Fruit fly (Drosophila melanogaster) whole organism, embryonic: ENCODE results near the gene CG13403.

ENCODE experiments used
- Awh ChIP-seq: fragments of 200-800 bp; sonication (Bioruptor generic); IDR thresholded peaks from 2 replicates; pipeline ENCODE4, ENCODE4 v1.3.6; 2022; ENCODE audit warnings: missing biosample characterization, missing genetic modification characterization
- BEAF-32 ChIP-seq: fragments of 200-800 bp; sonication (Bioruptor generic); optimal IDR thresholded peaks from 3 replicates; lab custom pipeline; 2017; ENCODE audit warnings: missing biosample characterization, missing genetic modification characterization, mild to moderate bottlenecking, moderate library complexity, missing genetic modification reagents
- CG10959 ChIP-seq: fragments of 200-800 bp; sonication (Bioruptor generic); IDR thresholded peaks from 2 replicates; pipeline ENCODE4 v1.3.6; 2022; ENCODE audit warnings: missing biosample characterization, missing genetic modification characterization
- CG11085 ChIP-seq: fragments of 200-800 bp; sonication (Bioruptor generic); IDR thresholded peaks from 2 replicates; pipeline ENCODE4 v1.3.6; 2022; ENCODE audit warnings: missing biosample characterization, missing genetic modification characterization
- CG12071 ChIP-seq: fragments of 200-800 bp; sonication (Bioruptor generic); optimal IDR thresholded peaks from 3 replicates; lab custom pipeline; 2018; ENCODE audit warnings: missing biosample characterization, mild to moderate bottlenecking, missing genetic modification characterization
- CG12299 ChIP-seq: fragments of 200-800 bp; sonication (Bioruptor generic); optimal IDR thresholded peaks from 2 replicates; lab custom pipeline; 2018; ENCODE audit warnings: missing biosample characterization, mild to moderate bottlenecking, missing genetic modification characterization
- CG16815 ChIP-seq: fragments of 200-800 bp; sonication (Bioruptor generic); optimal IDR thresholded peaks from 3 replicates; lab custom pipeline; 2017; ENCODE audit warnings: missing biosample characterization, mild to moderate bottlenecking, missing genetic modification characterization
- CG18599 ChIP-seq: fragments of 200-800 bp; sonication (Bioruptor generic); optimal IDR thresholded peaks from 3 replicates; lab custom pipeline; 2017; ENCODE audit warnings: missing biosample characterization, missing genetic modification characterization, mild to moderate bottlenecking, moderate library complexity, missing genetic modification reagents
- CG18764 ChIP-seq: fragments of 200-800 bp; sonication (Bioruptor generic); optimal IDR thresholded peaks from 3 replicates; lab custom pipeline; 2016; ENCODE audit warnings: missing biosample characterization, missing genetic modification characterization
- CG2678 ChIP-seq: fragments of 200-800 bp; sonication (Bioruptor generic); optimal IDR thresholded peaks from 3 replicates; lab custom pipeline; 2019; ENCODE audit warnings: missing biosample characterization, mild to moderate bottlenecking, missing genetic modification characterization, moderate library complexity
- CG31365 ChIP-seq: fragments of 200-800 bp; sonication (Bioruptor generic); optimal IDR thresholded peaks from 2 replicates; lab custom pipeline; 2018; ENCODE audit warnings: missing biosample characterization, mild to moderate bottlenecking, missing genetic modification characterization
- CG4282 ChIP-seq: fragments of 200-800 bp; sonication (Bioruptor generic); optimal IDR thresholded peaks from 2 replicates; lab custom pipeline; 2016; ENCODE audit warnings: missing biosample characterization, missing genetic modification characterization
- CG6272 ChIP-seq: fragments of 200-800 bp; sonication (Bioruptor generic); IDR thresholded peaks from 2 replicates; pipeline ENCODE4 v1.3.6; 2022; ENCODE audit warnings: missing biosample characterization, missing genetic modification characterization
- CG9609 ChIP-seq: fragments of 200-800 bp; sonication (Bioruptor generic); optimal IDR thresholded peaks from 3 replicates; lab custom pipeline; 2016; ENCODE audit warnings: missing biosample characterization, missing genetic modification characterization
- CG9876 ChIP-seq: fragments of 200-800 bp; sonication (Bioruptor generic); optimal IDR thresholded peaks from 2 replicates; lab custom pipeline; 2016; ENCODE audit warnings: missing biosample characterization, missing genetic modification characterization
- CkIIα-i1 ChIP-seq: fragments of 200-800 bp; sonication (Bioruptor generic); IDR thresholded peaks from 2 replicates; pipeline ENCODE4 v1.3.6; 2022; ENCODE audit warnings: missing biosample characterization, missing genetic modification characterization
- D ChIP-seq, 2 experiments: fragments of 200-800 bp in 1 of 2; fragments of >200 bp in 1 of 2; sonication (Bioruptor generic) in 1 of 2; optimal IDR thresholded peaks; 2 replicates in 1 of 2; 3 replicates in 1 of 2; lab custom pipeline; 2017; ENCODE audit warnings: mild to moderate bottlenecking in 1 of 2, missing biosample characterization in 1 of 2, missing genetic modification characterization in 1 of 2, missing genetic modification reagents in 1 of 2
- D19A ChIP-seq: fragments of 200-800 bp; optimal IDR thresholded peaks from 3 replicates; lab custom pipeline; 2019; ENCODE audit warnings: missing biosample characterization, mild to moderate bottlenecking, missing genetic modification characterization, moderate library complexity
- E2f1 ChIP-seq: fragments of 200-800 bp; sonication (Bioruptor generic); IDR thresholded peaks from 2 replicates; pipeline ENCODE4 v1.3.6; 2022; ENCODE audit warnings: missing biosample characterization, missing genetic modification characterization
- GATAe ChIP-seq: fragments of 200-800 bp; sonication (Bioruptor generic); conservative IDR thresholded peaks from 2 replicates; pipeline ENCODE4 v1.3.6; 2022; ENCODE audit warnings: missing biosample characterization, missing genetic modification characterization
- Gsc ChIP-seq: fragments of 200-800 bp; sonication (Bioruptor generic); IDR thresholded peaks from 2 replicates; pipeline ENCODE4 v1.3.6; 2022; ENCODE audit warnings: missing biosample characterization, missing genetic modification characterization
- Mad ChIP-seq: fragments of 200-800 bp; sonication (Bioruptor generic); optimal IDR thresholded peaks from 2 replicates; lab custom pipeline; 2016; ENCODE audit warnings: missing biosample characterization, missing genetic modification characterization
- Max ChIP-seq: fragments of 200-800 bp; sonication (Bioruptor generic); optimal IDR thresholded peaks from 2 replicates; lab custom pipeline; 2016; ENCODE audit warnings: missing biosample characterization, mild to moderate bottlenecking, missing genetic modification characterization
- Med ChIP-seq: fragments of 200-800 bp; sonication (Bioruptor generic); peaks from one replicate; lab custom pipeline; 2016; ENCODE audit warnings: missing biosample characterization, missing genetic modification characterization, mild to moderate bottlenecking, inconsistent platforms, moderate library complexity
- NK7.1 ChIP-seq: fragments of 200-800 bp; sonication (Bioruptor generic); optimal IDR thresholded peaks from 3 replicates; lab custom pipeline; 2016; ENCODE audit warnings: missing biosample characterization, missing genetic modification characterization
- Oli ChIP-seq: fragments of 200-800 bp; sonication (Bioruptor generic); optimal IDR thresholded peaks from 2 replicates; lab custom pipeline; 2018; ENCODE audit warnings: missing biosample characterization, mild to moderate bottlenecking, missing genetic modification characterization, moderate library complexity
- PHDP ChIP-seq: fragments of 200-800 bp; sonication (Bioruptor generic); optimal IDR thresholded peaks from 3 replicates; lab custom pipeline; 2018; ENCODE audit warnings: missing biosample characterization, mild to moderate bottlenecking, missing genetic modification characterization, moderate library complexity
- Sry-β ChIP-seq: fragments of 200-800 bp; sonication (Bioruptor generic); optimal IDR thresholded peaks from 2 replicates; lab custom pipeline; 2018; ENCODE audit warnings: missing biosample characterization, mild to moderate bottlenecking, missing genetic modification characterization, moderate library complexity
- Taf1 ChIP-seq: fragments of 200-800 bp; sonication (Bioruptor generic); IDR thresholded peaks from 2 replicates; pipeline ENCODE4 v1.3.6; 2022; ENCODE audit warnings: missing biosample characterization, missing genetic modification characterization
- Tbp ChIP-seq: fragments of >200 bp; optimal IDR thresholded peaks from 2 replicates; lab custom pipeline; 2018; ENCODE audit warnings: missing biosample characterization, missing genetic modification characterization
- az2 ChIP-seq: fragments of 200-800 bp; sonication (Bioruptor generic); optimal IDR thresholded peaks from 3 replicates; lab custom pipeline; 2016; ENCODE audit warnings: missing biosample characterization, missing genetic modification characterization
- bab2 ChIP-seq: fragments of 200-800 bp; sonication (Bioruptor generic); optimal IDR thresholded peaks from 2 replicates; lab custom pipeline; 2016; ENCODE audit warnings: missing biosample characterization, missing genetic modification characterization
- cato ChIP-seq: fragments of 200-800 bp; sonication (Bioruptor generic); optimal IDR thresholded peaks from 2 replicates; lab custom pipeline; 2016; ENCODE audit warnings: missing biosample characterization, missing genetic modification characterization, borderline replicate concordance
- chinmo ChIP-seq: fragments of 200-800 bp; sonication (Bioruptor generic); IDR thresholded peaks from 4 replicates; pipeline ENCODE4 v1.3.6; 2022; ENCODE audit warnings: missing biosample characterization, missing genetic modification characterization; ENCODE audit not compliant: partially characterized antibody
- dm ChIP-seq: fragments of 200-800 bp; sonication (Bioruptor generic); optimal IDR thresholded peaks from 3 replicates; lab custom pipeline; 2016; ENCODE audit warnings: missing biosample characterization, missing genetic modification characterization
- dmrt11E ChIP-seq: fragments of 200-800 bp; sonication (Bioruptor generic); optimal IDR thresholded peaks from 3 replicates; lab custom pipeline; 2018; ENCODE audit warnings: missing biosample characterization, mild to moderate bottlenecking, missing genetic modification characterization, moderate library complexity
- hbn ChIP-seq: fragments of 200-800 bp; sonication (Bioruptor generic); IDR thresholded peaks from 2 replicates; pipeline ENCODE4 v1.3.6; 2022; ENCODE audit warnings: missing biosample characterization, missing genetic modification characterization; ENCODE audit not compliant: partially characterized antibody
- klu ChIP-seq: fragments of 200-800 bp; sonication (Bioruptor generic); IDR thresholded peaks from 2 replicates; pipeline ENCODE4 v1.3.6; 2022; ENCODE audit warnings: missing biosample characterization, missing genetic modification characterization
- luna ChIP-seq: fragments of 200-800 bp; sonication (Bioruptor generic); optimal IDR thresholded peaks from 2 replicates; lab custom pipeline; 2016; ENCODE audit warnings: missing biosample characterization, missing genetic modification characterization
- mam ChIP-seq: fragments of 200-800 bp; sonication (Bioruptor generic); optimal IDR thresholded peaks from 3 replicates; lab custom pipeline; 2016; ENCODE audit warnings: missing biosample characterization, missing genetic modification characterization
- nau ChIP-seq: fragments of 200-800 bp; sonication (Bioruptor generic); optimal IDR thresholded peaks from 3 replicates; lab custom pipeline; 2017; ENCODE audit warnings: missing biosample characterization, mild to moderate bottlenecking, missing genetic modification characterization, missing genetic modification reagents
- nmo ChIP-seq: fragments of 200-800 bp; sonication (Bioruptor generic); optimal IDR thresholded peaks from 2 replicates; lab custom pipeline; 2018; ENCODE audit warnings: missing biosample characterization, mild to moderate bottlenecking, missing genetic modification characterization, moderate library complexity
- run ChIP-seq: fragments of 200-800 bp; sonication (Bioruptor generic); optimal IDR thresholded peaks from 3 replicates; lab custom pipeline; 2018; ENCODE audit warnings: missing biosample characterization, mild to moderate bottlenecking, missing genetic modification characterization
- sc ChIP-seq, 3 experiments: fragments of >200 bp in 2 of 3; fragments of 200-800 bp in 1 of 3; sonication (Bioruptor generic) in 1 of 3; optimal IDR thresholded peaks; 2 replicates in 2 of 3; 3 replicates in 1 of 3; lab custom pipeline; 2017; ENCODE audit warnings: mild to moderate bottlenecking in 1 of 3, missing biosample characterization in 1 of 3, missing genetic modification characterization in 1 of 3, missing genetic modification reagents in 1 of 3
- schlank ChIP-seq: fragments of 200-800 bp; sonication (Bioruptor generic); optimal IDR thresholded peaks from 2 replicates; lab custom pipeline; 2018; ENCODE audit warnings: missing biosample characterization, mild to moderate bottlenecking, missing genetic modification characterization
- sens ChIP-seq: fragments of 200-800 bp; sonication (Bioruptor generic); peaks from one replicate; lab custom pipeline; 2016; ENCODE audit warnings: missing biosample characterization, missing genetic modification characterization
- sna ChIP-seq: fragments of 200-800 bp; sonication (Bioruptor generic); IDR thresholded peaks from 2 replicates; pipeline ENCODE4 v1.3.6; 2022; ENCODE audit warnings: missing biosample characterization, missing genetic modification characterization; ENCODE audit not compliant: partially characterized antibody
- z ChIP-seq: fragments of 200-800 bp; sonication (Bioruptor generic); IDR thresholded peaks from 3 replicates; pipeline ENCODE4 v1.3.6; 2022; ENCODE audit warnings: missing biosample characterization, missing genetic modification characterization
- zf30C ChIP-seq: fragments of 200-800 bp; sonication (Bioruptor generic); optimal IDR thresholded peaks from 3 replicates; lab custom pipeline; 2018; ENCODE audit warnings: missing biosample characterization, mild to moderate bottlenecking, missing genetic modification characterization

CG13403 gene

DNA sequence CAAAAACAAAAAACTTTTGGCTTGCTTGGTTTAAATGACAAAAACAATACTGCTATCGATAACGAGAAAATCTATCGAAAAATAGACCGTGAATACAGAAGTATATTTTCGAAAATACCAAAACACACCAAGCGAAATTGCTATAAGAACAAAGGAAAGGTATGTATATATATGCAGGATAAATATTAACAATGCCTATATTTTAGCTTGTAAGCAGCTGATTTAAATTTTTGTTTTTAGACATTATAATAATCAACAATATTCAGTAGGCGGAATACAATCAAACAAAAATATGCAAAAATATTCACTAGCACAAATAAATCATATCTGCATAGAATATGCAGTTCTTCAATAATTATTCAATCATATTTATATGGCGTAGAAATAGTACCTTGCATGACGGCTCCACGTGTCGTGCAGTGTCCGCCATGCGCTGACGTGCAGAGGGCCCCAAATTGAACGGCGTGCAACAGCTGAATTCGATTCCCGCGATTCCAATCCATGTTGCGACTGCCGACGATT lies 46.1 kb upstream of the CG13403 start, which contains the start of the genes Fbxl4 and Dus2 (continued):
- peak; percentile 74 for TF ChIP-seq zf30C (GFP tag; lab: Kevin White, UChicago)
- TF ChIP-seq Taf1 (GFP tag; lab: Robert Waterston, UW), result peak; percentile 74; the same call in 1 of the 2 replicates
- TF ChIP-seq CG4282 (GFP tag; lab: Kevin White, UChicago), result peak; percentile 67
- no peak for TF ChIP-seq sna (GFP tag; lab: Robert Waterston, UW)
- TF ChIP-seq Sry-β (GFP tag; lab: Kevin White, UChicago), result peak; percentile 42
- TF ChIP-seq mam, result peak; percentile 92
- peak; percentile 94 for TF ChIP-seq CG10959 (GFP tag; lab: Robert Waterston, UW)
- peak; percentile 70 for TF ChIP-seq luna (GFP tag; lab: Kevin White, UChicago)
- TF ChIP-seq run (tag; lab: Kevin White, UChicago), result peak; percentile 44
- TF ChIP-seq CG18599 (GFP tag; lab: Kevin White, UChicago), result peak; percentile 91
- TF ChIP-seq E2f1, result peak; percentile 91
- TF ChIP-seq cato (GFP tag; lab: Kevin White, UChicago), result peak; percentile 88
- peak; percentile 91 for TF ChIP-seq CG9876
- TF ChIP-seq CG16815 (GFP tag; lab: Kevin White, UChicago), result peak; percentile 94
- peak; percentile 64 for TF ChIP-seq BEAF-32 (GFP tag; lab: Kevin White, UChicago)
- TF ChIP-seq z, result no peak
- TF ChIP-seq schlank (tag; lab: Kevin White, UChicago), result peak; percentile 70
- peak; percentile 87 for TF ChIP-seq klu
- peak; percentile 92 for TF ChIP-seq Max (GFP tag; lab: Kevin White, UChicago)
- peak; percentile 80 for TF ChIP-seq Gsc (GFP tag; lab: Robert Waterston, UW)
- peak; percentile 77 for TF ChIP-seq CG12071
- TF ChIP-seq bab2, result peak; percentile 94
- TF ChIP-seq nmo (GFP tag; lab: Kevin White, UChicago), result peak; percentile 95
- peak; percentile 91 for TF ChIP-seq CG11085
- TF ChIP-seq D (optimal IDR thresholded peaks at IDR 0.05; lab: Kevin White, UChicago), result no peak
- TF ChIP-seq D (GFP tag; optimal IDR thresholded peaks at IDR 0.05; lab: Kevin White, UChicago), result peak; percentile 87
- TF ChIP-seq CG18764 (GFP tag; lab: Kevin White, UChicago), result peak; percentile 97
- peak; percentile 93 for TF ChIP-seq CG9609 (GFP tag; lab: Kevin White, UChicago)
- peak; percentile 47 for TF ChIP-seq CG31365 (tag; lab: Kevin White, UChicago)
- peak; percentile 83 for TF ChIP-seq Awh (GFP tag; lab: Robert Waterston, UW)
- TF ChIP-seq nau (GFP tag; lab: Kevin White, UChicago), result no peak
- TF ChIP-seq dm (GFP tag; lab: Kevin White, UChicago), result peak; percentile 83
- no peak for TF ChIP-seq hbn
- peak; percentile 90 for TF ChIP-seq Mad (GFP tag; lab: Kevin White, UChicago)
- peak; percentile 83 for TF ChIP-seq NK7.1
- TF ChIP-seq chinmo (GFP tag; lab: Robert Waterston, UW), result no peak
- peak; percentile 99 for TF ChIP-seq Med (GFP tag; lab: Kevin White, UChicago)
- TF ChIP-seq az2 (GFP tag; lab: Kevin White, UChicago), result peak; percentile 95
- TF ChIP-seq sc (optimal IDR thresholded peaks at IDR 0.05; lab: Kevin White, UChicago), result no peak
- TF ChIP-seq sc (GFP tag; optimal IDR thresholded peaks at IDR 0.05; lab: Kevin White, UChicago), result peak; percentile 86
- peak; percentile 70 for TF ChIP-seq CkIIα-i1
- TF ChIP-seq PHDP (tag; lab: Kevin White, UChicago), result peak; percentile 91
- peak; percentile 89 for TF ChIP-seq Oli (tag; lab: Kevin White, UChicago)
- TF ChIP-seq sens (GFP tag; lab: Kevin White, UChicago), result peak; percentile 98
- TF ChIP-seq D19A (tag; lab: Kevin White, UChicago), result peak; percentile 80
- no peak for TF ChIP-seq Tbp (GFP tag; lab: Kevin White, UChicago)
- peak; percentile 76 for TF ChIP-seq CG12299 (tag; lab: Kevin White, UChicago)
- TF ChIP-seq CG6272 (GFP tag; lab: Robert Waterston, UW), result peak; percentile 92
- TF ChIP-seq dmrt11E (tag; lab: Kevin White, UChicago), result peak; percentile 95
- peak; percentile 94 for TF ChIP-seq CG2678 (tag; lab: Kevin White, UChicago)
- TF ChIP-seq GATAe, result peak; percentile 74
